Worm (Caenorhabditis elegans) whole organism, young adult: ENCODE results near the gene rnp-4.

Experiments used
- B0019.2 ChIP-seq: fragments of 200-800 bp; sonication (Bioruptor generic); conservative IDR thresholded peaks from 2 replicates; pipeline ENCODE4 v1.3.6; 2022; ENCODE audit warnings: missing genetic modification reagents, missing genetic modification characterization, missing compliant biosample characterization
- B0336.3 ChIP-seq: fragments of 200-800 bp; sonication (Bioruptor generic); IDR thresholded peaks from 2 replicates; pipeline ENCODE4 v1.3.6; 2022; ENCODE audit warnings: missing genetic modification characterization, missing compliant biosample characterization
- D2030.7 ChIP-seq: fragments of 200-800 bp; sonication (Bioruptor generic); IDR thresholded peaks from 2 replicates; pipeline ENCODE4 v1.3.6; 2022; ENCODE audit warnings: missing genetic modification reagents, missing genetic modification characterization, missing compliant biosample characterization
- T07F8.4 ChIP-seq: sonication (generic microtip); optimal IDR thresholded peaks from 2 replicates; lab custom pipeline; 2016; ENCODE audit warnings: mild to moderate bottlenecking, missing genetic modification characterization, moderate library complexity, missing compliant biosample characterization
- Y53F4B.3 ChIP-seq: fragments of 200-800 bp; sonication (Bioruptor generic); IDR thresholded peaks from 2 replicates; pipeline ENCODE4 v1.3.6; 2022; ENCODE audit warnings: missing genetic modification reagents, missing genetic modification characterization, missing compliant biosample characterization
- Y56A3A.18 ChIP-seq: fragments of 200-800 bp; sonication (Bioruptor generic); IDR thresholded peaks from 2 replicates; pipeline ENCODE4 v1.3.6; 2022; ENCODE audit warnings: missing genetic modification reagents, missing genetic modification characterization, missing compliant biosample characterization
- Y79H2A.3 ChIP-seq: fragments of 200-800 bp; sonication (Bioruptor generic); conservative IDR thresholded peaks from 2 replicates; pipeline ENCODE4 v1.3.6; 2022; ENCODE audit warnings: missing genetic modification reagents, missing genetic modification characterization, missing compliant biosample characterization
- ama-1 ChIP-seq, 3 experiments: fragments of 150-350 bp in 1 of 3; sonication (generic microtip) in 2 of 3; optimal IDR thresholded peaks; 2 replicates each; lab custom pipeline; 2014 to 2018; ENCODE audit warnings: missing biosample characterization in 2 of 3, missing genetic modification characterization in 2 of 3, missing genetic modification reagents in 2 of 3
- cebp-2 ChIP-seq: fragments of 200-800 bp; sonication (Bioruptor generic); IDR thresholded peaks from 2 replicates; pipeline ENCODE4 v1.3.6; 2022; ENCODE audit warnings: missing genetic modification characterization, missing compliant biosample characterization
- dpff-1 ChIP-seq: sonication (generic microtip); optimal IDR thresholded peaks from 2 replicates; lab custom pipeline; 2017; ENCODE audit warnings: mild to moderate bottlenecking, missing genetic modification characterization, missing compliant biosample characterization
- mxl-1 ChIP-seq: sonication (generic microtip); optimal IDR thresholded peaks from 2 replicates; lab custom pipeline; 2016; ENCODE audit warnings: missing genetic modification characterization, missing compliant biosample characterization
- nhr-80 ChIP-seq: sonication (generic microtip); optimal IDR thresholded peaks from 2 replicates; lab custom pipeline; 2016; ENCODE audit warnings: missing genetic modification characterization, missing compliant biosample characterization
- pha-4 ChIP-seq: fragments of 150-350 bp; sonication (generic microtip); optimal IDR thresholded peaks from 2 replicates; lab custom pipeline; 2014; ENCODE audit warnings: missing biosample characterization, missing genetic modification reagents, missing genetic modification characterization
- snpc-1.1 ChIP-seq: sonication (generic microtip); optimal IDR thresholded peaks from 2 replicates; lab custom pipeline; 2017; ENCODE audit warnings: missing genetic modification characterization, mild to moderate bottlenecking, missing compliant biosample characterization, antibody characterized with exemption, moderate library complexity, missing genotype, missing genetic modification reagents; ENCODE audit not compliant: insufficient read depth

DNA sequence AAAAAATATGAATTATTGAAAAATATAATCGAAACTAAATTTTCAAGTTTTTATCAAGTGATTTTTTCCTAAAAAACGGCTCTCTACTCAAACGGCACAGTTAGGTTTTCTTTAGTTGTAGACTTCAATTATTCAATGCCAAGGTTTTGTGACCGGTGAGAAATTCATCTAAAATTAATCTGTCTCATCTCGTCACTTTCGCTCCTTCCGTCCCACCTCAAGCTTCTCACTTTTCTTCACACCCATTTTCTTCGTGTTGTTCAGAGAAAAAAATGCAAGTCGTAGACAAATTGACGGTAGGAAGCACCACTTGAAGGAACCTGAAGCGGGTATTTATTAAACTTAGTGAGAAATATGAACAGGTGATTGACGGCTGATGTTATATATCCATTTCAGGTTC is 14.8 kb upstream of the rnp-4 start:
- TF ChIP-seq dpff-1 (tag; lab: Kevin White, UChicago), result no peak
- no peak for TF ChIP-seq B0336.3 (GFP tag; lab: Robert Waterston, UW)
- TF ChIP-seq ama-1 (optimal IDR thresholded peaks at IDR 0.05; lab: Kevin White, UChicago), result no peak
- TF ChIP-seq ama-1 (GFP tag; optimal IDR thresholded peaks at IDR 0.05; lab: Kevin White, UChicago), result no peak
- TF ChIP-seq mxl-1 (tag; lab: Kevin White, UChicago), result no peak
- no peak for TF ChIP-seq Y53F4B.3
- no peak for TF ChIP-seq T07F8.4 (tag; lab: Kevin White, UChicago)
- no peak for TF ChIP-seq Y79H2A.3 (GFP tag; lab: Robert Waterston, UW)
- TF ChIP-seq B0019.2 (GFP tag; lab: Robert Waterston, UW), result no peak
- no peak for TF ChIP-seq snpc-1.1
- no peak for TF ChIP-seq pha-4 (tag; lab: Kevin White, UChicago)
- TF ChIP-seq nhr-80 (tag; lab: Kevin White, UChicago), result no peak
- no peak for TF ChIP-seq Y56A3A.18 (GFP tag; lab: Robert Waterston, UW)
- no peak for TF ChIP-seq cebp-2 (GFP tag; lab: Robert Waterston, UW)
- TF ChIP-seq D2030.7 (GFP tag; lab: Robert Waterston, UW), result no peak
